Fruit fly (Drosophila melanogaster): ENCODE measurements around the gene bero.

Gene bero

dm6 chr2L:20891188-20891587, 32.7 kb downstream of the bero start:
- TF ChIP-seq Hr78 (GFP tag; optimal IDR thresholded peaks at IDR 0.05) (no peak), pan (optimal IDR thresholded peaks at IDR 0.05) (no peak), dsf (GFP tag; optimal IDR thresholded peaks at IDR 0.05; ENCODE audit: borderline replicate concordance) (no peak), dl (GFP tag; optimal IDR thresholded peaks at IDR 0.05; ENCODE audit: insufficient read depth in 1 of 2, partially characterized antibody in 2 of 2) (no peak), ey (GFP tag; optimal IDR thresholded peaks at IDR 0.05) (no peak), CG9705 (GFP tag; optimal IDR thresholded peaks at IDR 0.05) (no peak), N (GFP tag; optimal IDR thresholded peaks at IDR 0.05) (peak; percentile 55), Mio (GFP tag; optimal IDR thresholded peaks at IDR 0.05) (no peak), woc (GFP tag; optimal IDR thresholded peaks at IDR 0.05) (no peak), Hnf4 (GFP tag; optimal IDR thresholded peaks at IDR 0.05) (no peak), Myc (optimal IDR thresholded peaks at IDR 0.05) (peak; percentile 51), fru (GFP tag; optimal IDR thresholded peaks at IDR 0.05) (no peak), lola (GFP tag; optimal IDR thresholded peaks at IDR 0.05) (no peak), Jra (GFP tag; optimal IDR thresholded peaks at IDR 0.05) (no peak), Vsx2 (GFP tag; optimal IDR thresholded peaks at IDR 0.05; ENCODE audit: partially characterized antibody) (peak; percentile 30), Rel (GFP tag; optimal IDR thresholded peaks at IDR 0.05) (no peak), Rel (tag; optimal IDR thresholded peaks at IDR 0.05) (no peak), h (GFP tag; optimal IDR thresholded peaks at IDR 0.05) (no peak), psq (GFP tag; optimal IDR thresholded peaks at IDR 0.05) (no peak), Dfd (GFP tag; optimal IDR thresholded peaks at IDR 0.05) (no peak), CrebA (GFP tag; optimal IDR thresholded peaks at IDR 0.05; ENCODE audit: borderline replicate concordance) (no peak), Sp1 (GFP tag; optimal IDR thresholded peaks at IDR 0.05) (no peak), OdsH (GFP tag; optimal IDR thresholded peaks at IDR 0.05) (no peak), Abd-B (GFP tag; optimal IDR thresholded peaks at IDR 0.05) (no peak), usp (GFP tag; optimal IDR thresholded peaks at IDR 0.05) (no peak), sv (GFP tag; optimal IDR thresholded peaks at IDR 0.05) (no peak), CG32264 (GFP tag; optimal IDR thresholded peaks at IDR 0.05) (no peak), br (GFP tag; optimal IDR thresholded peaks at IDR 0.05) (no peak), dmrt93B (GFP tag; optimal IDR thresholded peaks at IDR 0.05) (no peak), jim (GFP tag; optimal IDR thresholded peaks at IDR 0.05) (no peak), Dif (GFP tag; optimal IDR thresholded peaks at IDR 0.05; ENCODE audit: partially characterized antibody) (peak; percentile 40), Hr83 (GFP tag; optimal IDR thresholded peaks at IDR 0.05; ENCODE audit: poor library complexity, severe bottlenecking) (no peak)

- TF ChIP-seq tai (GFP tag; optimal IDR thresholded peaks at IDR 0.05) (no peak), Hr83 (GFP tag; optimal IDR thresholded peaks at IDR 0.05; ENCODE audit: poor library complexity, severe bottlenecking) (peak; percentile 55)
Observed at dm6 chr2L:20896681-20897341, 38.3 kb downstream of the bero start.

DNA sequence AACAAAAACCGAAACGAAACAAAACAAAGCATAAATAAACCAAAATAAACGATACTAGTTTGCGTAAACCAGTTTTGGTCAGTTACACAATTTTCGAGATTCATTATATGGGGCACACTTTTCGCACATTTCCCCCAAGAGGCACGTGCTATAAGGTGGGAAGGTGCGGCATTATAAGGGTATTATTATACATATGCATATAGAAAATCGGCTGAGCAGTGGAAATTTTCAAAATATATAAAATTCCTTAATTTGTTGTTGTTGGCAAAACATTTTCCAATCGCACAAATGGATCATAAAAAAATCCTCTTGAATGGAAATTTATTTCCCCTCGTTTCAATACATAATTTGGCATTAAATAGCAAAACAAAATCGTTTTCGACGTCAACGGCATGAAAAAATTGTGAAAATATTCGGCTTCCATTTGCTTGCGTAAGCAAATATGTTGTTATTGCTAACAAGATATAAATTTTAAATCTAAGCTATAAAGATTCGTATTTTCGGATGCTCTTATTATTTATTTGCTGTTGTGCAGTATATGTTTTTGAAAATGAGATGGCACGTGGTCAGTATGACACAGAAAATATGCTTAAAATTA, 40.1 kb downstream of the bero start:
- TF ChIP-seq Sp1 (GFP tag; optimal IDR thresholded peaks at IDR 0.05): no peak
- no peak for TF ChIP-seq OdsH (GFP tag; optimal IDR thresholded peaks at IDR 0.05)
- no peak for TF ChIP-seq br (GFP tag; optimal IDR thresholded peaks at IDR 0.05)
- no peak for TF ChIP-seq lola (GFP tag; optimal IDR thresholded peaks at IDR 0.05)
- TF ChIP-seq CrebA (GFP tag; optimal IDR thresholded peaks at IDR 0.05; ENCODE audit: borderline replicate concordance): no peak
- TF ChIP-seq brk (GFP tag; optimal IDR thresholded peaks at IDR 0.05): no peak
- no peak for TF ChIP-seq Hr78 (GFP tag; optimal IDR thresholded peaks at IDR 0.05)
- no peak for TF ChIP-seq N (GFP tag; optimal IDR thresholded peaks at IDR 0.05)
- no peak for TF ChIP-seq rgr (GFP tag; optimal IDR thresholded peaks at IDR 0.05)
- TF ChIP-seq h (GFP tag; optimal IDR thresholded peaks at IDR 0.05): no peak
- no peak for TF ChIP-seq Hr83 (GFP tag; optimal IDR thresholded peaks at IDR 0.05; ENCODE audit: poor library complexity, severe bottlenecking)
- no peak for TF ChIP-seq Jra (GFP tag; optimal IDR thresholded peaks at IDR 0.05)
- no peak for TF ChIP-seq GATAd (GFP tag; optimal IDR thresholded peaks at IDR 0.05)
- no peak for TF ChIP-seq sv (GFP tag; optimal IDR thresholded peaks at IDR 0.05)
- no peak for TF ChIP-seq dmrt93B (GFP tag; optimal IDR thresholded peaks at IDR 0.05)
